Fruit fly (Drosophila melanogaster) whole organism, prepupa: Measurements from ENCODE around the gene Vha26.

Source experiments
- Blimp-1 ChIP-seq: fragments of 200-800 bp; sonication (Bioruptor generic); optimal IDR thresholded peaks from 3 replicates; lab custom pipeline; 2017; ENCODE audit warnings: missing biosample characterization, missing genetic modification characterization, mild to moderate bottlenecking, moderate library complexity, missing genetic modification reagents
- CG34406 ChIP-seq: fragments of 200-800 bp; sonication (Bioruptor generic); optimal IDR thresholded peaks from 3 replicates; lab custom pipeline; 2016; ENCODE audit warnings: missing biosample characterization, missing genetic modification characterization
- CG6854 ChIP-seq: fragments of 200-800 bp; sonication (Bioruptor generic); optimal IDR thresholded peaks from 2 replicates; lab custom pipeline; 2017; ENCODE audit warnings: missing biosample characterization, mild to moderate bottlenecking, missing genetic modification characterization
- Sox15 ChIP-seq: fragments of 200-800 bp; sonication (Bioruptor generic); optimal IDR thresholded peaks from 3 replicates; lab custom pipeline; 2016; ENCODE audit warnings: missing biosample characterization, missing genetic modification characterization
- fd59A ChIP-seq: fragments of 200-800 bp; sonication (Bioruptor generic); optimal IDR thresholded peaks from 2 replicates; lab custom pipeline; 2017; ENCODE audit warnings: missing biosample characterization, mild to moderate bottlenecking, missing genetic modification characterization, missing genetic modification reagents
- fkh ChIP-seq: fragments of 200-800 bp; sonication (Bioruptor generic); optimal IDR thresholded peaks from 3 replicates; lab custom pipeline; 2017; ENCODE audit warnings: missing biosample characterization, mild to moderate bottlenecking, missing genetic modification characterization, moderate library complexity
- pdm3 ChIP-seq: fragments of 200-800 bp; sonication (Bioruptor generic); optimal IDR thresholded peaks from 3 replicates; lab custom pipeline; 2016; ENCODE audit warnings: missing biosample characterization, missing genetic modification characterization
- svp ChIP-seq: fragments of 200-800 bp; sonication (Bioruptor generic); peaks from one replicate; lab custom pipeline; 2016; ENCODE audit warnings: missing biosample characterization, missing genetic modification characterization

DNA sequence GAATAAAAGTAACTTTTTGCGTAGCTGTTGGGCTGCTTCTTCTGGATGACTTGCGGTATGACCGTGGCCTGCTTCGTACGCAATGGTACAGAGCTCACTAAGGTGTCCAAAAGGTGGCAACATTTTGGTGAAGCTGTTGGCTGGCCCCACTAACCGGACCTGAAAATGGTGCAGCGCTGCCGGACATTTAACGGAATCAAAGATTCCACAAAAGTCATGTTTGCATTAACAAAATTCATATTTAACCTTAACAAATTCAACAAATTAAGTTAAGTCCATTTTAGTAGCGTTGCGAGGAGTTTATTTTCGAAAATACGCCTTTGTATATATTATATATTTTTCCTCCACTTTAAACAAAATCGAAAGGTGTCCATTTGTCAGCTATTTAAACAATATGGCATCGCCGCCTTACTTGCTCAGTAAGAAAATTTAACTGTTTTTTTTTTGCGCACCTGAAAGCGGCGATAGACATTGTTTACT lies 9.5 kb downstream of the Vha26 start, which contains the start of the genes kra and SecS:
- peak; percentile 16 for TF ChIP-seq CG34406
- TF ChIP-seq fkh, result peak; percentile 86
- no peak for TF ChIP-seq CG6854 (GFP tag; lab: Kevin White, UChicago)
- peak; percentile 68 for TF ChIP-seq pdm3
- TF ChIP-seq Blimp-1 (GFP tag; lab: Kevin White, UChicago), result peak; percentile 19
- TF ChIP-seq svp, result peak; percentile 78
- peak; percentile 61 for TF ChIP-seq Sox15 (GFP tag; lab: Kevin White, UChicago)
- TF ChIP-seq fd59A, result no peak
